Fruit fly (Drosophila melanogaster) whole organism, embryonic: ENCODE results near the gene CG4133.
A peak's percentile ranks its signal among the peaks of the same experiment; 100 is the strongest.

Experiments
- Abd-B ChIP-seq: fragments of 200-800 bp; sonication (Bioruptor generic); optimal IDR thresholded peaks from 2 replicates; lab custom pipeline; 2018; ENCODE audit warnings: missing biosample characterization, mild to moderate bottlenecking, missing genetic modification characterization, moderate library complexity
- Antp ChIP-seq: fragments of 200-800 bp; sonication (Bioruptor generic); optimal IDR thresholded peaks from 3 replicates; lab custom pipeline; 2016; ENCODE audit warnings: missing biosample characterization, missing genetic modification characterization
- CG10147 ChIP-seq: fragments of 200-800 bp; sonication (Bioruptor generic); optimal IDR thresholded peaks from 2 replicates; lab custom pipeline; 2019; ENCODE audit warnings: missing biosample characterization, mild to moderate bottlenecking, missing genetic modification characterization, moderate library complexity
- CG10959 ChIP-seq: fragments of 200-800 bp; sonication (Bioruptor generic); IDR thresholded peaks from 2 replicates; pipeline ENCODE4 v1.3.6; 2022; ENCODE audit warnings: missing biosample characterization, missing genetic modification characterization
- CG12155 ChIP-seq: fragments of 200-800 bp; sonication (Bioruptor generic); optimal IDR thresholded peaks from 3 replicates; lab custom pipeline; 2016; ENCODE audit warnings: missing biosample characterization, missing genetic modification characterization
- CG12942 ChIP-seq: fragments of 200-800 bp; sonication (Bioruptor generic); optimal IDR thresholded peaks from 3 replicates; lab custom pipeline; 2016; ENCODE audit warnings: missing biosample characterization, missing genetic modification characterization
- CG13775 ChIP-seq: fragments of 200-800 bp; sonication (Bioruptor generic); optimal IDR thresholded peaks from 3 replicates; lab custom pipeline; 2017; ENCODE audit warnings: missing biosample characterization, mild to moderate bottlenecking, missing genetic modification characterization
- CG15011 ChIP-seq: fragments of 200-800 bp; sonication (Bioruptor generic); optimal IDR thresholded peaks from 3 replicates; lab custom pipeline; 2018; ENCODE audit warnings: missing biosample characterization, mild to moderate bottlenecking, missing genetic modification characterization
- CG15514 ChIP-seq: fragments of 200-800 bp; sonication (Bioruptor generic); optimal IDR thresholded peaks from 3 replicates; lab custom pipeline; 2017; ENCODE audit warnings: missing biosample characterization, missing genetic modification characterization, mild to moderate bottlenecking, moderate library complexity, missing genetic modification reagents
- CG17361 ChIP-seq: fragments of 200-800 bp; sonication (Bioruptor generic); IDR thresholded peaks from 3 replicates; pipeline ENCODE4 v1.3.6; 2022; ENCODE audit warnings: missing biosample characterization, missing genetic modification characterization
- CG17568 ChIP-seq: fragments of 200-800 bp; sonication (Bioruptor generic); optimal IDR thresholded peaks from 2 replicates; lab custom pipeline; 2018; ENCODE audit warnings: missing biosample characterization, mild to moderate bottlenecking, missing genetic modification characterization, moderate library complexity
- CG3065 ChIP-seq: fragments of 200-800 bp; sonication (Bioruptor generic); optimal IDR thresholded peaks from 2 replicates; lab custom pipeline; 2016; ENCODE audit warnings: missing biosample characterization, missing genetic modification characterization
- CG32532 ChIP-seq: fragments of 200-800 bp; sonication (Bioruptor generic); IDR thresholded peaks from 2 replicates; pipeline ENCODE4 v1.3.6; 2022; ENCODE audit warnings: missing biosample characterization, missing genetic modification characterization
- CG3995 ChIP-seq: fragments of 200-800 bp; sonication (Bioruptor generic); optimal IDR thresholded peaks from 3 replicates; lab custom pipeline; 2016; ENCODE audit warnings: missing biosample characterization, missing genetic modification characterization
- CG4730 ChIP-seq: fragments of 200-800 bp; sonication (Bioruptor generic); IDR thresholded peaks from 2 replicates; pipeline ENCODE4 v1.3.6; 2022; ENCODE audit warnings: missing biosample characterization, missing genetic modification characterization
- CG6654 ChIP-seq: fragments of 200-800 bp; sonication (Bioruptor generic); optimal IDR thresholded peaks from 2 replicates; lab custom pipeline; 2017; ENCODE audit warnings: missing biosample characterization, mild to moderate bottlenecking, missing genetic modification characterization
- CG6813 ChIP-seq: fragments of 200-800 bp; sonication (Bioruptor generic); optimal IDR thresholded peaks from 2 replicates; lab custom pipeline; 2017; ENCODE audit warnings: missing biosample characterization, missing genetic modification characterization, mild to moderate bottlenecking, moderate library complexity, missing genetic modification reagents
- CG7987 ChIP-seq: fragments of 200-800 bp; sonication (Bioruptor generic); optimal IDR thresholded peaks from 2 replicates; lab custom pipeline; 2018; ENCODE audit warnings: missing biosample characterization, mild to moderate bottlenecking, missing genetic modification characterization, moderate library complexity
- CG8924 ChIP-seq: fragments of 200-800 bp; optimal IDR thresholded peaks from 3 replicates; lab custom pipeline; 2019; ENCODE audit warnings: missing biosample characterization, mild to moderate bottlenecking, missing genetic modification characterization, moderate library complexity
- CG9797 ChIP-seq: fragments of 200-800 bp; sonication (Bioruptor generic); optimal IDR thresholded peaks from 3 replicates; lab custom pipeline; 2018; ENCODE audit warnings: missing biosample characterization, mild to moderate bottlenecking, missing genetic modification characterization
- Doc3 ChIP-seq: fragments of 200-800 bp; sonication (Bioruptor generic); IDR thresholded peaks from 3 replicates; pipeline ENCODE4 v1.3.6; 2022; ENCODE audit warnings: missing biosample characterization, missing genetic modification characterization; ENCODE audit not compliant: partially characterized antibody
- Drgx ChIP-seq: fragments of 200-800 bp; sonication (Bioruptor generic); IDR thresholded peaks from 2 replicates; pipeline ENCODE4 v1.3.6; 2022; ENCODE audit warnings: missing biosample characterization, missing genetic modification characterization
- Fer2 ChIP-seq: fragments of 200-800 bp; sonication (Bioruptor generic); optimal IDR thresholded peaks from 2 replicates; lab custom pipeline; 2018; ENCODE audit warnings: missing biosample characterization, mild to moderate bottlenecking, missing genetic modification characterization, moderate library complexity
- HmgZ ChIP-seq: fragments of 200-800 bp; sonication (Bioruptor generic); optimal IDR thresholded peaks from 2 replicates; lab custom pipeline; 2018; ENCODE audit warnings: missing biosample characterization, mild to moderate bottlenecking, missing genetic modification characterization
- Kr ChIP-seq: fragments of 200-800 bp; sonication (Bioruptor generic); optimal IDR thresholded peaks from 2 replicates; lab custom pipeline; 2017; ENCODE audit warnings: missing biosample characterization, mild to moderate bottlenecking, missing genetic modification characterization
- MESR4 ChIP-seq: fragments of 200-800 bp; sonication (Bioruptor generic); optimal IDR thresholded peaks from 2 replicates; lab custom pipeline; 2018; ENCODE audit warnings: missing biosample characterization, mild to moderate bottlenecking, missing genetic modification characterization, moderate library complexity
- Max ChIP-seq: fragments of 200-800 bp; sonication (Bioruptor generic); optimal IDR thresholded peaks from 2 replicates; lab custom pipeline; 2016; ENCODE audit warnings: missing biosample characterization, mild to moderate bottlenecking, missing genetic modification characterization
- Myb ChIP-seq: fragments of 200-800 bp; sonication (Bioruptor generic); optimal IDR thresholded peaks from 2 replicates; lab custom pipeline; 2016; ENCODE audit warnings: missing biosample characterization, missing genetic modification characterization
- NC2β ChIP-seq: fragments of 200-800 bp; sonication (Bioruptor generic); optimal IDR thresholded peaks from 2 replicates; lab custom pipeline; 2016; ENCODE audit warnings: missing biosample characterization, missing genetic modification characterization
- Rfx ChIP-seq: fragments of 200-800 bp; sonication (Bioruptor generic); IDR thresholded peaks from 2 replicates; pipeline ENCODE4 v1.3.6; 2022; ENCODE audit warnings: missing biosample characterization, missing genetic modification characterization
- Sox102F ChIP-seq: fragments of 200-800 bp; sonication (Bioruptor generic); optimal IDR thresholded peaks from 2 replicates; lab custom pipeline; 2018; ENCODE audit warnings: missing biosample characterization, mild to moderate bottlenecking, missing genetic modification characterization, moderate library complexity
- Trl ChIP-seq, 3 experiments: fragments of >200 bp in 2 of 3; fragments of 200-800 bp in 1 of 3; sonication (Bioruptor generic) in 1 of 3; optimal IDR thresholded peaks; 2 replicates in 1 of 3; 3 replicates in 2 of 3; lab custom pipeline; 2016 to 2017; ENCODE audit warnings: missing biosample characterization in 1 of 3, missing genetic modification characterization in 1 of 3
- Vsx1 ChIP-seq: fragments of 200-800 bp; sonication (Bioruptor generic); optimal IDR thresholded peaks from 2 replicates; lab custom pipeline; 2017; ENCODE audit warnings: missing biosample characterization, mild to moderate bottlenecking, missing genetic modification characterization, missing genetic modification reagents
- Xrp1 ChIP-seq: fragments of 200-800 bp; sonication (Bioruptor generic); IDR thresholded peaks from 2 replicates; pipeline ENCODE4 v1.3.6; 2022; ENCODE audit warnings: missing biosample characterization, missing genetic modification characterization
- abd-A ChIP-seq: fragments of 200-800 bp; sonication (Bioruptor generic); optimal IDR thresholded peaks from 3 replicates; lab custom pipeline; 2019; ENCODE audit warnings: missing biosample characterization, mild to moderate bottlenecking, missing genetic modification characterization, moderate library complexity
- dpn ChIP-seq, 2 experiments: fragments of 200-800 bp; sonication (Bioruptor generic); optimal IDR thresholded peaks; 3 replicates each; lab custom pipeline; 2016; ENCODE audit warnings: missing biosample characterization in 2 of 2, missing genetic modification characterization in 2 of 2
- en ChIP-seq: fragments of 200-800 bp; sonication (Bioruptor generic); optimal IDR thresholded peaks from 2 replicates; lab custom pipeline; 2016; ENCODE audit warnings: missing biosample characterization, missing genetic modification characterization
- ewg ChIP-seq: fragments of 200-800 bp; sonication (Bioruptor generic); optimal IDR thresholded peaks from 3 replicates; lab custom pipeline; 2017; ENCODE audit warnings: mild to moderate bottlenecking, missing biosample characterization, missing genetic modification reagents, missing genetic modification characterization
- fd3F ChIP-seq: fragments of 200-800 bp; sonication (Bioruptor generic); optimal IDR thresholded peaks from 2 replicates; lab custom pipeline; 2018; ENCODE audit warnings: missing biosample characterization, mild to moderate bottlenecking, missing genetic modification characterization, moderate library complexity
- lab ChIP-seq: fragments of 200-800 bp; sonication (Bioruptor generic); optimal IDR thresholded peaks from 3 replicates; lab custom pipeline; 2017; ENCODE audit warnings: missing biosample characterization, missing genetic modification characterization, mild to moderate bottlenecking, moderate library complexity, missing genetic modification reagents
- pho ChIP-seq: fragments of 200-800 bp; sonication (Bioruptor generic); optimal IDR thresholded peaks from 2 replicates; lab custom pipeline; 2016; ENCODE audit warnings: missing biosample characterization, missing genetic modification characterization
- pita ChIP-seq: fragments of 200-800 bp; sonication (Bioruptor generic); optimal IDR thresholded peaks from 2 replicates; lab custom pipeline; 2017; ENCODE audit warnings: missing biosample characterization, mild to moderate bottlenecking, missing genetic modification characterization
- pzg ChIP-seq: fragments of 200-800 bp; sonication (Bioruptor generic); optimal IDR thresholded peaks from 3 replicates; lab custom pipeline; 2018; ENCODE audit warnings: missing biosample characterization, mild to moderate bottlenecking, missing genetic modification characterization, moderate library complexity
- ranshi ChIP-seq: fragments of 200-800 bp; sonication (Bioruptor generic); IDR thresholded peaks from 2 replicates; pipeline ENCODE4 v1.3.6; 2022; ENCODE audit warnings: missing biosample characterization, missing genetic modification characterization
- sens ChIP-seq: fragments of 200-800 bp; sonication (Bioruptor generic); peaks from one replicate; lab custom pipeline; 2016; ENCODE audit warnings: missing biosample characterization, missing genetic modification characterization
- sqz ChIP-seq: fragments of 200-800 bp; sonication (Bioruptor generic); optimal IDR thresholded peaks from 3 replicates; lab custom pipeline; 2018; ENCODE audit warnings: missing biosample characterization, mild to moderate bottlenecking, missing genetic modification characterization
- tna ChIP-seq: fragments of 200-800 bp; sonication (Bioruptor generic); IDR thresholded peaks from 2 replicates; pipeline ENCODE4 v1.3.6; 2022; ENCODE audit warnings: missing biosample characterization, missing genetic modification characterization; ENCODE audit not compliant: partially characterized antibody
- unpg ChIP-seq: fragments of 200-800 bp; sonication (Bioruptor generic); optimal IDR thresholded peaks from 3 replicates; lab custom pipeline; 2018; ENCODE audit warnings: missing biosample characterization, mild to moderate bottlenecking, missing genetic modification characterization, moderate library complexity

The CG4133 gene

dm6 chr2L:421119-421821 is 34.1 kb upstream of the CG4133 start, which contains the start of the genes CG11885 and CG13692 (continued):
- TF ChIP-seq Sox102F (GFP tag; lab: Kevin White, UChicago) (no peak), pzg (GFP tag; lab: Kevin White, UChicago) (peak; percentile 98), ewg (GFP tag; lab: Kevin White, UChicago) (peak; percentile 47), CG7987 (GFP tag; lab: Kevin White, UChicago) (peak; percentile 75), pho (peak; percentile 10), unpg (GFP tag; lab: Kevin White, UChicago) (peak; percentile 23), dpn (GFP tag; optimal IDR thresholded peaks at IDR 0.05; lab: Kevin White, UChicago) (peak; percentile 37 to 39), Xrp1 (GFP tag; lab: Robert Waterston, UW) (no peak), CG32532 (peak; percentile 39; the same call in 1 of the 2 replicates), NC2β (GFP tag; lab: Kevin White, UChicago) (peak; percentile 58), sens (GFP tag; lab: Kevin White, UChicago) (peak; percentile 95), sqz (GFP tag; lab: Kevin White, UChicago) (peak; percentile 81), HmgZ (peak; percentile 83), CG15011 (no peak), pita (GFP tag; lab: Kevin White, UChicago) (no peak), Trl (optimal IDR thresholded peaks at IDR 0.05; lab: Kevin White, UChicago) (no peak), Trl (GFP tag; optimal IDR thresholded peaks at IDR 0.05; lab: Kevin White, UChicago) (no peak), CG6813 (GFP tag; lab: Kevin White, UChicago) (no peak), Myb (GFP tag; lab: Kevin White, UChicago) (peak; percentile 69), CG10147 (GFP tag; lab: Kevin White, UChicago) (peak; percentile 30), CG17361 (GFP tag; lab: Robert Waterston, UW) (peak; percentile 35; the same call in 1 of the 3 replicates), Max (GFP tag; lab: Kevin White, UChicago) (peak; percentile 30), CG6654 (GFP tag; lab: Kevin White, UChicago) (no peak), MESR4 (GFP tag; lab: Kevin White, UChicago) (peak; percentile 72), fd3F (GFP tag; lab: Kevin White, UChicago) (peak; percentile 27), Antp (GFP tag; lab: Kevin White, UChicago) (peak; percentile 26), CG3065 (GFP tag; lab: Kevin White, UChicago) (no peak), lab (GFP tag; lab: Kevin White, UChicago) (peak; percentile 60), Rfx (GFP tag; lab: Robert Waterston, UW) (peak; percentile 74), Fer2 (tag; lab: Kevin White, UChicago) (peak; percentile 38), CG8924 (peak; percentile 71), Drgx (GFP tag; lab: Robert Waterston, UW) (no peak), CG4730 (GFP tag; lab: Robert Waterston, UW) (no peak), Kr (GFP tag; lab: Kevin White, UChicago) (no peak), en (GFP tag; lab: Kevin White, UChicago) (no peak), CG13775 (GFP tag; lab: Kevin White, UChicago) (peak; percentile 19), CG3995 (GFP tag; lab: Kevin White, UChicago) (peak; percentile 91), ranshi (GFP tag; lab: Robert Waterston, UW) (peak; percentile 30; the same call in 1 of the 2 replicates), Doc3 (GFP tag; lab: Robert Waterston, UW) (peak; percentile 99), CG10959 (GFP tag; lab: Robert Waterston, UW) (no peak), Abd-B (GFP tag; lab: Kevin White, UChicago) (peak; percentile 65), tna (GFP tag; lab: Robert Waterston, UW) (peak; percentile 95), CG17568 (GFP tag; lab: Kevin White, UChicago) (peak; percentile 37), CG9797 (peak; percentile 92), CG15514 (GFP tag; lab: Kevin White, UChicago) (peak; percentile 95), CG12155 (GFP tag; lab: Kevin White, UChicago) (peak; percentile 2), abd-A (tag; lab: Kevin White, UChicago) (peak; percentile 86), CG12942 (GFP tag; lab: Kevin White, UChicago) (peak; percentile 19), Vsx1 (GFP tag; lab: Kevin White, UChicago) (no peak)
